Fruit fly (Drosophila melanogaster): Measurements from ENCODE around the gene CG8032.

CG8032 gene

DNA sequence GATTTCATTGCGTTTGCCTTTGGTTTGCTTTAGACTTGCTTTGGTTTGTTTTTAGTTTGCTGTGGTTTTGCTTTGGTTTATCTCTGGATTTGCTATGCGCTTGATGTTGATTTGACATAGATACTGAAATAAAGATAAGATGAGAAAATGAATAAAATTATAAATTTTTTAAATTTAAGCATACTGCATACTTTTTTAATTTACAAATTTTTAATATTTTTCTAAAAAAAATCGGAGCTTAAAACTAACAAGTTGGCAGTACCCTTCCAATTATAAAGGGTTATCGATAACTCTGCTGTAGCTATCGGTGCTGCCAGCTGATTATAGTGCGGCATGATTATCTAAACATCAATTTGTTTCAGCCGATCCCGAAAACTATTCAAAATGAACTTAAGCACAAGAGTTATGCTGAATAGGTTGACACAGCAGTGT lies 9.9 kb downstream of the CG8032 start, which contains the start of gene mRpL19 (continued):
- TF ChIP-seq CG3726 (GFP tag; IDR thresholded peaks at IDR 0.05): no peak
- no peak for TF ChIP-seq cato (GFP tag; optimal IDR thresholded peaks at IDR 0.05; ENCODE audit: borderline replicate concordance)
- TF ChIP-seq Chrac-16 (GFP tag; optimal IDR thresholded peaks at IDR 0.05): peak; percentile 2
- TF ChIP-seq fd96Cb (tag; optimal IDR thresholded peaks at IDR 0.05): no peak
- peak; percentile 78 for TF ChIP-seq stwl (tag; optimal IDR thresholded peaks at IDR 0.05)
- no peak for TF ChIP-seq CG18011 (GFP tag; optimal IDR thresholded peaks at IDR 0.05)
- TF ChIP-seq salm (tag; optimal IDR thresholded peaks at IDR 0.05): peak; percentile 13
- peak; percentile 34 for TF ChIP-seq dmrt11E (tag; optimal IDR thresholded peaks at IDR 0.05)
- TF ChIP-seq tna (GFP tag; IDR thresholded peaks at IDR 0.05; ENCODE audit: partially characterized antibody): 0 out of 2 replicates have a peak, but pooled peaks have one; percentile 23
- peak; percentile 33 for TF ChIP-seq dmrt99B (tag; optimal IDR thresholded peaks at IDR 0.05)
- no peak for TF ChIP-seq CG30431 (GFP tag; optimal IDR thresholded peaks at IDR 0.05)
- peak; percentile 48 for TF ChIP-seq Blimp-1 (GFP tag; optimal IDR thresholded peaks at IDR 0.05)
- TF ChIP-seq CG8924 (tag; optimal IDR thresholded peaks at IDR 0.05): peak; percentile 71
- TF ChIP-seq Xbp1 (GFP tag; optimal IDR thresholded peaks at IDR 0.05): peak; percentile 2
- no peak for TF ChIP-seq CG2889 (GFP tag; IDR thresholded peaks at IDR 0.05)
- no peak for TF ChIP-seq TFAM (GFP tag; optimal IDR thresholded peaks at IDR 0.05)
- peak; percentile 53; the same call in 1 of the 3 replicates for TF ChIP-seq jigr1 (GFP tag; IDR thresholded peaks at IDR 0.05)
- TF ChIP-seq CG3995 (GFP tag; optimal IDR thresholded peaks at IDR 0.05): no peak
- peak; percentile 31 for TF ChIP-seq Dp (GFP tag; optimal IDR thresholded peaks at IDR 0.05)
- peak; percentile 50 for TF ChIP-seq Dek (tag; optimal IDR thresholded peaks at IDR 0.05)
- TF ChIP-seq Eip74EF (GFP tag; optimal IDR thresholded peaks at IDR 0.05): peak in 1 of 2 experiments; percentile 25
- no peak for TF ChIP-seq Lpt (GFP tag; optimal IDR thresholded peaks at IDR 0.05)
- TF ChIP-seq Sry-δ (GFP tag; optimal IDR thresholded peaks at IDR 0.05): peak; percentile 21
- no peak for TF ChIP-seq Mad (GFP tag; optimal IDR thresholded peaks at IDR 0.05)
- no peak for TF ChIP-seq Sry-β (GFP tag; optimal IDR thresholded peaks at IDR 0.05)
- TF ChIP-seq CG9609 (GFP tag; optimal IDR thresholded peaks at IDR 0.05): no peak
- TF ChIP-seq NK7.1 (GFP tag; optimal IDR thresholded peaks at IDR 0.05): no peak
- peak; percentile 52 for TF ChIP-seq nmo (GFP tag; optimal IDR thresholded peaks at IDR 0.05)
- TF ChIP-seq Taf1 (GFP tag; IDR thresholded peaks at IDR 0.05): no peak
- no peak for TF ChIP-seq wdn (GFP tag; IDR thresholded peaks at IDR 0.05)
- no peak for TF ChIP-seq Rfx (GFP tag; IDR thresholded peaks at IDR 0.05)
- TF ChIP-seq MESR4 (GFP tag; optimal IDR thresholded peaks at IDR 0.05): peak; percentile 73
- peak; percentile 31 for TF ChIP-seq CG10431 (GFP tag; optimal IDR thresholded peaks at IDR 0.05)
- TF ChIP-seq Atf3 (GFP tag; optimal IDR thresholded peaks at IDR 0.05): no peak
- no peak for TF ChIP-seq Nf-YA (GFP tag; IDR thresholded peaks at IDR 0.05)
- TF ChIP-seq cwo (GFP tag; optimal IDR thresholded peaks at IDR 0.05): no peak
- no peak for TF ChIP-seq nau (GFP tag; optimal IDR thresholded peaks at IDR 0.05)
- no peak for TF ChIP-seq Gsc (GFP tag; IDR thresholded peaks at IDR 0.05)
- peak; percentile 45 for TF ChIP-seq lilli (GFP tag; optimal IDR thresholded peaks at IDR 0.05)
- no peak for TF ChIP-seq CG7928 (GFP tag; optimal IDR thresholded peaks at IDR 0.05)
- TF ChIP-seq ac (GFP tag; optimal IDR thresholded peaks at IDR 0.05): no peak
- TF ChIP-seq ash1 (GFP tag; optimal IDR thresholded peaks at IDR 0.05): no peak
- TF ChIP-seq CG10462 (GFP tag; optimal IDR thresholded peaks at IDR 0.05): no peak
- TF ChIP-seq sqz (GFP tag; optimal IDR thresholded peaks at IDR 0.05): peak; percentile 54
- no peak for TF ChIP-seq CG1832 (GFP tag; optimal IDR thresholded peaks at IDR 0.05)
- peak; percentile 58 for TF ChIP-seq Scr (GFP tag; IDR thresholded peaks at IDR 0.05; ENCODE audit: partially characterized antibody)
- TF ChIP-seq gfzf (GFP tag; optimal IDR thresholded peaks at IDR 0.05): peak; percentile 14
- TF ChIP-seq kah (GFP tag; optimal IDR thresholded peaks at IDR 0.05): no peak
- peak; percentile 45 for TF ChIP-seq Kr (GFP tag; optimal IDR thresholded peaks at IDR 0.05)
- TF ChIP-seq CrebB (tag; optimal IDR thresholded peaks at IDR 0.05): no peak
